Worm (Caenorhabditis elegans) whole organism, late embryonic: ENCODE results near the gene C33H5.1.

Source experiments
- ama-1 ChIP-seq: fragments of 150-350 bp; optimal IDR thresholded peaks from 2 replicates; lab custom pipeline; 2014
- dve-1 ChIP-seq: sonication (generic microtip); optimal IDR thresholded peaks from 2 replicates; lab custom pipeline; 2017; ENCODE audit warnings: antibody characterized with exemption, mild to moderate bottlenecking, missing genetic modification characterization, missing compliant biosample characterization
- nhr-232 ChIP-seq: sonication (generic microtip); optimal IDR thresholded peaks from 2 replicates; lab custom pipeline; 2016; ENCODE audit warnings: missing genetic modification characterization, missing compliant biosample characterization
- pha-4 ChIP-seq: fragments of 150-350 bp; optimal IDR thresholded peaks from 2 replicates; lab custom pipeline; 2018; ENCODE audit warnings: missing biosample characterization, missing genetic modification reagents, missing genetic modification characterization
- rnt-1 ChIP-seq: sonication (generic microtip); optimal IDR thresholded peaks from 2 replicates; lab custom pipeline; 2016; ENCODE audit warnings: missing genetic modification characterization, missing compliant biosample characterization
- tbx-2 ChIP-seq: sonication (generic microtip); optimal IDR thresholded peaks from 2 replicates; lab custom pipeline; 2016; ENCODE audit warnings: missing genetic modification characterization, missing compliant biosample characterization
- ttx-3 ChIP-seq: sonication (generic microtip); optimal IDR thresholded peaks from 2 replicates; lab custom pipeline; 2016; ENCODE audit warnings: missing genetic modification reagents, missing genetic modification characterization, missing compliant biosample characterization
- unc-3 ChIP-seq, 2 experiments: fragments of 200-800 bp in 1 of 2; sonication (Bioruptor generic) in 1 of 2; sonication (generic microtip) in 1 of 2; conservative IDR thresholded peaks in 1 of 2; optimal IDR thresholded peaks in 1 of 2; 2 replicates each; pipeline versions ENCODE4 v1.3.6 to Lab custom; 2016 to 2022; ENCODE audit warnings: missing compliant biosample characterization in 2 of 2, missing genetic modification characterization in 2 of 2, missing genetic modification reagents in 1 of 2
- zip-5 ChIP-seq: sonication (generic microtip); optimal IDR thresholded peaks from 2 replicates; lab custom pipeline; 2016; ENCODE audit warnings: missing genetic modification characterization, missing compliant biosample characterization

DNA sequence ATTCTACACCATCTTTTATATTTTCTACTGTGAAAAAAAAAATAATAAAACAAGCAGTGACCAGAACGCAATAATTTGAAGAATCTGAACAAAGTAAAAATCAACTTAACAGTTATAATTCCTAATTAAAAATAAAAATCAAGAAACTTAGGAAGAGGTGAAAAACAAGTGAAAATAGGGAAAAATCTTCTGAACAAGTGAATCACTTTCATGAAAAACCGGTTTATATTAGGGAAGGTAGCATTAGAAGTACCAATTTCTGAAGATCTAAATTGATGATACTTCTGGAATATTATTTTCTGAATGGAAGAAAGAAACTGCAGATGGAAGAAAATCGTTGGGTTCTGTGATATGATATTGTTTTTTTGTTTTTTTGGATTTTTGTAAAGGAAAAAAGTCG, 27.8 kb downstream of the C33H5.1 start:
- TF ChIP-seq unc-3 (GFP tag; conservative IDR thresholded peaks at IDR 0.05; lab: Robert Waterston, UW) (no peak), unc-3 (tag; optimal IDR thresholded peaks at IDR 0.05; lab: Kevin White, UChicago) (no peak), zip-5 (tag; lab: Kevin White, UChicago) (no peak), ttx-3 (no peak), ama-1 (no peak), dve-1 (tag; lab: Kevin White, UChicago) (no peak), rnt-1 (tag; lab: Kevin White, UChicago) (no peak), pha-4 (no peak), nhr-232 (tag; lab: Kevin White, UChicago) (no peak), tbx-2 (tag; lab: Kevin White, UChicago) (no peak)
